Worm (Caenorhabditis elegans) whole organism, young adult: ENCODE results near the gene F46F5.14.

Experiments used
- F23B12.7 ChIP-seq: sonication (generic microtip); optimal IDR thresholded peaks from 2 replicates; lab custom pipeline; 2017; ENCODE audit warnings: missing genetic modification characterization, mild to moderate bottlenecking, missing compliant biosample characterization, antibody characterized with exemption, moderate library complexity; ENCODE audit not compliant: insufficient read depth
- F52B5.7 ChIP-seq: sonication (generic microtip); optimal IDR thresholded peaks from 2 replicates; lab custom pipeline; 2016; ENCODE audit warnings: mild to moderate bottlenecking, missing genetic modification characterization, missing compliant biosample characterization
- F55B11.4 ChIP-seq: sonication (generic microtip); optimal IDR thresholded peaks from 2 replicates; lab custom pipeline; 2016; ENCODE audit warnings: missing compliant biosample characterization, missing genetic modification characterization, borderline replicate concordance; ENCODE audit not compliant: insufficient read depth
- F57C9.4 ChIP-seq: sonication (generic microtip); optimal IDR thresholded peaks from 2 replicates; lab custom pipeline; 2017; ENCODE audit warnings: mild to moderate bottlenecking, missing genetic modification characterization, missing compliant biosample characterization
- K11D2.4 ChIP-seq: fragments of 200-800 bp; sonication (Bioruptor generic); IDR thresholded peaks from 2 replicates; pipeline ENCODE4 v1.3.6; 2022; ENCODE audit warnings: missing genetic modification reagents, missing genetic modification characterization, missing compliant biosample characterization
- T07F8.4 ChIP-seq: sonication (generic microtip); optimal IDR thresholded peaks from 2 replicates; lab custom pipeline; 2016; ENCODE audit warnings: mild to moderate bottlenecking, missing genetic modification characterization, moderate library complexity, missing compliant biosample characterization
- Y56A3A.18 ChIP-seq: fragments of 200-800 bp; sonication (Bioruptor generic); IDR thresholded peaks from 2 replicates; pipeline ENCODE4 v1.3.6; 2022; ENCODE audit warnings: missing genetic modification reagents, missing genetic modification characterization, missing compliant biosample characterization
- aptf-2 ChIP-seq: fragments of 200-800 bp; sonication (Bioruptor generic); conservative IDR thresholded peaks from 2 replicates; pipeline ENCODE4 v1.3.6; 2022; ENCODE audit warnings: missing genetic modification reagents, missing genetic modification characterization, missing compliant biosample characterization
- aptf-3 ChIP-seq: fragments of 200-800 bp; sonication (Bioruptor generic); IDR thresholded peaks from 2 replicates; pipeline ENCODE4 v1.3.6; 2022; ENCODE audit warnings: missing genetic modification characterization, missing compliant biosample characterization
- atf-7 ChIP-seq: sonication (generic microtip); optimal IDR thresholded peaks from 2 replicates; lab custom pipeline; 2017; ENCODE audit warnings: mild to moderate bottlenecking, missing genetic modification characterization, missing compliant biosample characterization
- attf-6 ChIP-seq: fragments of 200-800 bp; sonication (Bioruptor generic); IDR thresholded peaks from 2 replicates; pipeline ENCODE4 v1.3.6; 2022; ENCODE audit warnings: missing genetic modification reagents, missing genetic modification characterization, missing compliant biosample characterization
- die-1 ChIP-seq: sonication (generic microtip); optimal IDR thresholded peaks from 2 replicates; lab custom pipeline; 2016; ENCODE audit warnings: missing genotype, mild to moderate bottlenecking, missing genetic modification characterization, missing compliant biosample characterization
- dpl-1 ChIP-seq: fragments of 150-350 bp; optimal IDR thresholded peaks from 2 replicates; lab custom pipeline; 2014; ENCODE audit warnings: missing biosample characterization, missing genetic modification reagents, missing genetic modification characterization
- ekl-4 ChIP-seq: fragments of 200-800 bp; sonication (Bioruptor generic); IDR thresholded peaks from 2 replicates; pipeline ENCODE4 v1.3.6; 2022; ENCODE audit warnings: missing genetic modification reagents, missing genetic modification characterization, missing compliant biosample characterization
- gei-17 ChIP-seq: fragments of 200-800 bp; sonication (Bioruptor generic); optimal IDR thresholded peaks from 2 replicates; lab custom pipeline; 2018; ENCODE audit warnings: mild to moderate bottlenecking, missing genetic modification characterization, missing compliant biosample characterization
- lag-1 ChIP-seq: fragments of 200-800 bp; sonication (Bioruptor generic); IDR thresholded peaks from 2 replicates; pipeline ENCODE4 v1.3.6; 2022; ENCODE audit warnings: missing genetic modification reagents, missing genetic modification characterization, missing compliant biosample characterization
- lin-26 ChIP-seq: fragments of 200-800 bp; sonication (Bioruptor generic); IDR thresholded peaks from 2 replicates; pipeline ENCODE4 v1.3.6; 2022; ENCODE audit warnings: missing genetic modification reagents, missing genetic modification characterization, missing compliant biosample characterization
- lin-54 ChIP-seq: fragments of 200-800 bp; sonication (Bioruptor generic); optimal IDR thresholded peaks from 2 replicates; lab custom pipeline; 2018; ENCODE audit warnings: mild to moderate bottlenecking, missing genetic modification characterization, missing compliant biosample characterization
- lsl-1 ChIP-seq: fragments of 200-800 bp; sonication (Bioruptor generic); optimal IDR thresholded peaks from 2 replicates; lab custom pipeline; 2018; ENCODE audit warnings: mild to moderate bottlenecking, missing genetic modification characterization, moderate library complexity, missing compliant biosample characterization
- mel-28 ChIP-seq: sonication (generic microtip); optimal IDR thresholded peaks from 2 replicates; lab custom pipeline; 2016; ENCODE audit warnings: borderline replicate concordance, mild to moderate bottlenecking, missing genetic modification characterization, missing compliant biosample characterization
- nhr-179 ChIP-seq: sonication (generic microtip); optimal IDR thresholded peaks from 2 replicates; lab custom pipeline; 2016; ENCODE audit warnings: mild to moderate bottlenecking, missing genetic modification characterization, missing compliant biosample characterization
- nhr-27 ChIP-seq: fragments of 200-800 bp; sonication (Bioruptor generic); optimal IDR thresholded peaks from 2 replicates; lab custom pipeline; 2018; ENCODE audit warnings: mild to moderate bottlenecking, missing genetic modification characterization, moderate library complexity, missing compliant biosample characterization
- nhr-90 ChIP-seq: sonication (generic microtip); optimal IDR thresholded peaks from 2 replicates; lab custom pipeline; 2016; ENCODE audit warnings: missing genotype, mild to moderate bottlenecking, missing genetic modification characterization, missing compliant biosample characterization
- snpc-1.1 ChIP-seq: sonication (generic microtip); optimal IDR thresholded peaks from 2 replicates; lab custom pipeline; 2017; ENCODE audit warnings: missing genetic modification characterization, mild to moderate bottlenecking, missing compliant biosample characterization, antibody characterized with exemption, moderate library complexity, missing genotype, missing genetic modification reagents; ENCODE audit not compliant: insufficient read depth
- snpc-3.4 ChIP-seq: sonication (generic microtip); optimal IDR thresholded peaks from 2 replicates; lab custom pipeline; 2017; ENCODE audit warnings: missing genetic modification characterization, mild to moderate bottlenecking, missing compliant biosample characterization, antibody characterized with exemption, moderate library complexity, missing genotype, missing genetic modification reagents
- unc-62 ChIP-seq: fragments of 150-350 bp; optimal IDR thresholded peaks from 2 replicates; lab custom pipeline; 2014; ENCODE audit warnings: missing biosample characterization, missing genetic modification reagents, missing genetic modification characterization
- zfh-2 ChIP-seq: fragments of 200-800 bp; sonication (Bioruptor generic); conservative IDR thresholded peaks from 2 replicates; pipeline ENCODE4 v1.3.6; 2022; ENCODE audit warnings: missing genetic modification reagents, missing genetic modification characterization, missing compliant biosample characterization
- ztf-18 ChIP-seq: sonication (generic microtip); optimal IDR thresholded peaks from 2 replicates; lab custom pipeline; 2016; ENCODE audit warnings: missing genotype, mild to moderate bottlenecking, missing genetic modification characterization, missing compliant biosample characterization
- ztf-22 ChIP-seq: fragments of 200-800 bp; sonication (Bioruptor generic); optimal IDR thresholded peaks from 2 replicates; lab custom pipeline; 2018; ENCODE audit warnings: mild to moderate bottlenecking, missing genetic modification characterization, moderate library complexity, missing compliant biosample characterization
- ztf-6 ChIP-seq: fragments of 200-800 bp; sonication (Bioruptor generic); IDR thresholded peaks from 2 replicates; pipeline ENCODE4 v1.3.6; 2022; ENCODE audit warnings: missing genetic modification reagents, missing genetic modification characterization, missing compliant biosample characterization

The F46F5.14 gene

ce11 chrII:797445-797844 is 2.4 kb upstream of the F46F5.14 start:
- TF ChIP-seq attf-6 (GFP tag; lab: Robert Waterston, UW) (no peak), snpc-1.1 (no peak)

DNA sequence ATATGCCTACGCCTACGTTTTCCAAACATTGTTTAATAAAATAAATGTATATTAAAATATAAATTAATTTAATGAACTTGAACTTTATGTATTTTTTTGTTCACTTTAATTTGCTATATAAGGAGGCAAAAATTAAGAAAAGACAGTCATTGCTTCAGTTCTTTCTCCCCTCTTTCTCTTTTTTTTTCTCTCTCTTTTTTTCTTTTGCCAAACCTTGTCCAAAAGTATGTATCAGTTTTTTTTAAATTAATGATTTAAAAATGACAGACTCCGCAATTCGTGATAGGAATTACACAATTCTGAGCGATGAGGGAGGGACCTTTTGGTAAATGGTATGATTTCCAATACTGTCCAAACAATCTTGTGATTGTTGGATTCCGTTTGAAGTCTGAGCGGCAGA is 3.2 kb downstream of the F46F5.14 start, which contains the start of gene F46F5.13:
Gene F46F5.13, plus strand, starts transcription at position 301 of the 400 bp plus-strand sequence.
- no peak for TF ChIP-seq F57C9.4 (tag; lab: Kevin White, UChicago)
- no peak for TF ChIP-seq ekl-4 (GFP tag; lab: Robert Waterston, UW)
- no peak for TF ChIP-seq mel-28
- no peak for TF ChIP-seq atf-7 (tag; lab: Kevin White, UChicago)
- TF ChIP-seq dpl-1 (GFP tag; lab: Kevin White, UChicago), result no peak
- TF ChIP-seq snpc-3.4 (tag; lab: Kevin White, UChicago), result no peak

DNA sequence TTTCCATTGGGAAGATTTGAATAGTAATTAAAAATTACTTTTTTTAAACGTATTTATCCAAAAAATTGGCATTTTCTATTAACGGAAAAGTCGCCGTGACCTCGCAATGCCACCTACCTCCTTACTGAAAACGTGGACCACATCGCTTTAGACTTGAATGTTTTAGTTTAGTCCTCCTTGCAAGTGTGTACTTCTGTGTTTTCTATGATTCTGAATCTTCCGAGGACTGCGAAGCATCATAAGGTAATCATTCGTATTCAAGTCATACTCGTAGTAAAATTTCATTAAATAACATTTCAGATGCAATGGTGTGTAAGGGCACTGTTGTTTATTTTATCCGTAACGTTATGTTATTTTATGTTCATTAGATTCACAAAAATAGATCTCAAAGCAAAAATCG is 8.7 kb downstream of the F46F5.14 start, which contains the start of gene F46F5.11:
Gene F46F5.11, plus strand, starts transcription at position 301 of the 400 bp plus-strand sequence.
- TF ChIP-seq lin-54 (GFP tag; lab: Kevin White, UChicago) (no peak), atf-7 (tag; lab: Kevin White, UChicago) (no peak)

DNA sequence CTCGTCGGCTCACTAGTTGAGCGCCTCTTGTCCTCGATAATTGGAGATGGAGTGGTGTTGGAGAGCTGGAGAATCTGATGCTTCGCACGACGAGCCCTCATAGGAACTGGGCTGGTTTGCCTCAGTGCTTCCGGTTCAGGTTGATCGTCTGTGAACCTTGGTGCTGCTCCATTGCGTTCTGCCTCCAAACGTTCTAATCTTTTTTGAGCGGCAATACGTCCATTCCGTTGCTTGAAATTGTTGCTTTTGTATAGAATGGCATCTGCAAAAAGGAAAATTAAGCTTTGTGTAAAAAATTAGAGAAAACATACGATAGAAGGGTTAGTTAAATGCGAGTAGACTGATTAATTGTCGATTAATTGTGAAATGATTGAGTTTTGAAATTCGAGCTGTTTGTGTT is 13.1 kb downstream of the F46F5.14 start, which contains the start of gene F46F5.5:
Gene F46F5.5, minus strand, starts transcription at position 101 of the 400 bp plus-strand sequence.
- TF ChIP-seq F52B5.7 (tag; lab: Kevin White, UChicago) (no peak), nhr-27 (no peak), zfh-2 (peak; percentile 66; the same call in 1 of the 2 replicates)

DNA sequence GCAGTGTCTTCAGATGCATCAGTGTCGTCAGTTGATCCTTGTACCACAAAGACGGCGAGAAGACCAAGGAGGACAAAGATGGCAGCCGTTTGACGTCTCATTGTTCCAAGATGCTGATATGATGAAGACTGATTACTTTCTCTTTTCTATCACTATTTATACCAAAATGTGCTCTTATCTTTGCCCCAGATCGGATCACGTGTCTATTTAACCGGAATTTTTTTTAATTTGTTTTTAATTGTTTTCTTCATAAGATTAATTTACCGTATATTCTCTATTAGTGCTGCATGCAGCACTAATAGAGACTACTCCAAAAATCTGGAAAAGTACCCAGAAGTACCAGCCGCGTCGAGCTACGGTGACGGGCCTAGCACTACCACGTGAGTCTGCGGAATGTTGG is 14.9 kb downstream of the F46F5.14 start, which contains the start of gene msrp-3:
Gene msrp-3, minus strand, starts transcription at position 101 of the 400 bp plus-strand sequence.
- TF ChIP-seq lag-1 (GFP tag; lab: Robert Waterston, UW), result no peak

DNA sequence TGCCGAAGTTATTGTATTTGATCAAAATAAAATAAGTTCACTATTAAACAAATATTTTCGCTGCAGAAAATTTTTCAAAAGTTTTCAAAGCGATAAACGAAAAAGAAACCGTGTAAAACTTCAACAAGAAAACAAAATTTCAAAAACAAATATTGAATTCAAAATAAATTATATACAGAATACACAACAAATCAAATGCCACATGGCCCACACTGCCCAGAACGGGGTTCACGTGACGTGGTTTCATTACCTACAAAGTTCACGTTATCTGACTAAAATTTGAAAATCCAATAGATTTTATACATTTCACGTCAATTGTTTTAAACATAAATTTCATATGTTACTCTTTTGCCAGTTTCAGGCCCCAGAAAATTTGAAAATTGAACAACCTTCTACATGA is 20.7 kb downstream of the F46F5.14 start, which contains the start of gene F46F5.7:
Gene F46F5.7, minus strand, starts transcription at position 101 of the 400 bp plus-strand sequence.
- TF ChIP-seq die-1 (no peak), ztf-6 (GFP tag; lab: Robert Waterston, UW) (no peak), aptf-3 (GFP tag; lab: Robert Waterston, UW) (no peak), T07F8.4 (tag; lab: Kevin White, UChicago) (no peak), gei-17 (GFP tag; lab: Kevin White, UChicago) (no peak), ztf-22 (no peak), F55B11.4 (tag; lab: Kevin White, UChicago) (no peak)

DNA sequence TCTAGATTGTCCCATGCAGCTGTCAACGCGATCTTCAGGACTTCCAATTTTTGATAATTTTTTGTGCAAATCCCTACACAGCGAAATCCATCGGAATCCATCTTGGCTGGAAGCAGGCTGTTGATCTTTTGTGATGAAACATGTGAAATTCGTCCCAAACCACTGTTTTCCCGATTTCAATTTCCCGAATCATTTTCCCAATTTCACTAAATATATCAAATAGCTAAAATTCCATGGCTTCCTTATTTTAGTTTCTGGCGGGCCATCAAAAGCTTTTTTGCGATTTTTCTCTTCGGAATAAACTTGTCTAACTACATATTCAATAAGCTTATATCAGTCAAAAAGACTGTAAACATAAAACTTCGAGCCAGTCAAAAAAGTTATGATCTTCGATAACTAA is 21.7 kb downstream of the F46F5.14 start, which contains the start of gene F46F5.8:
Gene F46F5.8, minus strand, starts transcription at position 101 of the 400 bp plus-strand sequence.
- TF ChIP-seq F23B12.7 (tag; lab: Kevin White, UChicago), result no peak
- no peak for TF ChIP-seq nhr-27
- TF ChIP-seq lin-26 (GFP tag; lab: Robert Waterston, UW), result no peak
- no peak for TF ChIP-seq unc-62 (GFP tag; lab: Kevin White, UChicago)
- TF ChIP-seq aptf-2 (GFP tag; lab: Robert Waterston, UW), result no peak
- no peak for TF ChIP-seq nhr-179 (tag; lab: Kevin White, UChicago)
- no peak for TF ChIP-seq ztf-18 (tag; lab: Kevin White, UChicago)
- TF ChIP-seq F57C9.4 (tag; lab: Kevin White, UChicago), result no peak
- no peak for TF ChIP-seq Y56A3A.18 (GFP tag; lab: Robert Waterston, UW)
- TF ChIP-seq lsl-1 (GFP tag; lab: Kevin White, UChicago), result no peak
- TF ChIP-seq K11D2.4 (GFP tag; lab: Robert Waterston, UW), result no peak
- TF ChIP-seq nhr-90 (tag; lab: Kevin White, UChicago), result no peak
- TF ChIP-seq gei-17 (GFP tag; lab: Kevin White, UChicago), result no peak
